Fruit fly (Drosophila melanogaster): ENCODE results near the gene JTBR.

The JTBR gene

DNA sequence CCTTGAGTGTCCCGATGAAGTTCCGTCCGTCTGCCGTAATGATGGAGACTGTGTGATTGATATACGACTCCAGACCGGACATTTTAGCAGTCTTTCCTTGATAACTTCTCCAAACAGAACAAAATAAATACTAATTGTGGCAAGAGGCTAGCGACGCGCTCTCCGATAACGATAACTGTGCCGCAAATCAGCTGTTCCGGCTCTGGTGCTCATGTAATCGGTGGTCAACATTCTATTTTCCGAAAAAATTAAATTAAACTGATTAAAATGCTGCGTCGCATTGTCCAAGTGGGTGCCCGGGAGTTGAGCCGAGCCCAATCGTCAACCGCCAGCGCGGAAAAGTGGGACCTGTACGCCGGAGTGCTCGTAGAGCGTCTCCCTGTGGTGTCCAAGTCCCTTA is 25.4 kb downstream of the JTBR start, which contains the start of the genes CG2021 and mRpL46 (continued):
- no peak for TF ChIP-seq CG7745 (tag; optimal IDR thresholded peaks at IDR 0.05)
- peak; percentile 26 for TF ChIP-seq CG2116 (GFP tag; optimal IDR thresholded peaks at IDR 0.05)
- TF ChIP-seq CG17385 (GFP tag; optimal IDR thresholded peaks at IDR 0.05), result no peak
- 0 out of 3 replicates have a peak, but pooled peaks have one; percentile 14 for TF ChIP-seq CG16813 (GFP tag; IDR thresholded peaks at IDR 0.05; ENCODE audit: partially characterized antibody)
- TF ChIP-seq CG12391 (tag; optimal IDR thresholded peaks at IDR 0.05), result no peak
- no peak for TF ChIP-seq psq (GFP tag; optimal IDR thresholded peaks at IDR 0.05)
- no peak for TF ChIP-seq danr (GFP tag; IDR thresholded peaks at IDR 0.05)
- TF ChIP-seq Hand (GFP tag; optimal IDR thresholded peaks at IDR 0.05), result no peak
- TF ChIP-seq CG3163 (GFP tag; optimal IDR thresholded peaks at IDR 0.05), result no peak
- TF ChIP-seq Ets65A (GFP tag), result no peak
- peak; percentile 37 for TF ChIP-seq Scr (GFP tag; IDR thresholded peaks at IDR 0.05; ENCODE audit: partially characterized antibody)
- TF ChIP-seq CG6272 (GFP tag; IDR thresholded peaks at IDR 0.05), result no peak
- TF ChIP-seq Kr (GFP tag; optimal IDR thresholded peaks at IDR 0.05), result no peak
- no peak for TF ChIP-seq CG3838 (GFP tag; optimal IDR thresholded peaks at IDR 0.05)
- no peak for TF ChIP-seq CG15601 (tag; optimal IDR thresholded peaks at IDR 0.05)
- TF ChIP-seq croc (GFP tag; conservative IDR thresholded peaks at IDR 0.05), result no peak
- TF ChIP-seq CG14441 (GFP tag; IDR thresholded peaks at IDR 0.05), result no peak
- no peak for TF ChIP-seq CG14050 (GFP tag; IDR thresholded peaks at IDR 0.05)
- no peak for TF ChIP-seq Hr39 (optimal IDR thresholded peaks at IDR 0.05)
- TF ChIP-seq Sox102F (GFP tag; optimal IDR thresholded peaks at IDR 0.05), result no peak
- TF ChIP-seq HLHmδ (GFP tag; optimal IDR thresholded peaks at IDR 0.05), result no peak
- 0 out of 3 replicates have a peak, but pooled peaks have one; percentile 35 for TF ChIP-seq vnd (GFP tag; IDR thresholded peaks at IDR 0.05; ENCODE audit: partially characterized antibody)
- TF ChIP-seq BtbVII (GFP tag; optimal IDR thresholded peaks at IDR 0.05), result no peak
- no peak for TF ChIP-seq Adf1 (GFP tag; IDR thresholded peaks at IDR 0.05)
- TF ChIP-seq Awh (GFP tag; IDR thresholded peaks at IDR 0.05), result no peak
- no peak for TF ChIP-seq CG7987 (GFP tag; optimal IDR thresholded peaks at IDR 0.05)
- no peak for TF ChIP-seq bab2 (GFP tag; optimal IDR thresholded peaks at IDR 0.05)
- TF ChIP-seq Dll (GFP tag; IDR thresholded peaks at IDR 0.05; ENCODE audit: partially characterized antibody), result peak; percentile 63; the same call in 2 of the 4 replicates
- no peak for TF ChIP-seq CG3995 (GFP tag; optimal IDR thresholded peaks at IDR 0.05)
- TF ChIP-seq dan (GFP tag; IDR thresholded peaks at IDR 0.05), result no peak
- TF ChIP-seq wor (GFP tag; IDR thresholded peaks at IDR 0.05), result no peak
- no peak for TF ChIP-seq crol (GFP tag; IDR thresholded peaks at IDR 0.05)
- no peak for TF ChIP-seq ham (GFP tag; IDR thresholded peaks at IDR 0.05)
- TF ChIP-seq ATbp (GFP tag; optimal IDR thresholded peaks at IDR 0.05), result no peak
- no peak for TF ChIP-seq sima (GFP tag; optimal IDR thresholded peaks at IDR 0.05)
- no peak for TF ChIP-seq CG33557 (GFP tag; optimal IDR thresholded peaks at IDR 0.05)
- TF ChIP-seq wdn (GFP tag; IDR thresholded peaks at IDR 0.05), result no peak
- TF ChIP-seq CG10209 (GFP tag; optimal IDR thresholded peaks at IDR 0.05), result no peak
- TF ChIP-seq CG9797 (GFP tag; optimal IDR thresholded peaks at IDR 0.05), result no peak
- no peak for TF ChIP-seq CG11504 (tag; optimal IDR thresholded peaks at IDR 0.05)
- no peak for TF ChIP-seq CG8944 (GFP tag; optimal IDR thresholded peaks at IDR 0.05)
- TF ChIP-seq toy (GFP tag; IDR thresholded peaks at IDR 0.05), result no peak
- no peak for TF ChIP-seq Hmx (GFP tag; optimal IDR thresholded peaks at IDR 0.05)
- TF ChIP-seq CG12236 (GFP tag; optimal IDR thresholded peaks at IDR 0.05), result no peak
- TF ChIP-seq CG8924 (tag; optimal IDR thresholded peaks at IDR 0.05), result no peak
- TF ChIP-seq bcd (GFP tag; optimal IDR thresholded peaks at IDR 0.05), result no peak
- no peak for TF ChIP-seq CG30020 (tag; optimal IDR thresholded peaks at IDR 0.05)
- peak in 1 of 2 experiments; percentile 76 for TF ChIP-seq Pdp1 (GFP tag; optimal IDR thresholded peaks at IDR 0.05)
- no peak for TF ChIP-seq nmo (GFP tag; optimal IDR thresholded peaks at IDR 0.05)
- TF ChIP-seq MBD-R2 (GFP tag; IDR thresholded peaks at IDR 0.05), result peak; percentile 86
- no peak for TF ChIP-seq dm (GFP tag; optimal IDR thresholded peaks at IDR 0.05)
- no peak for TF ChIP-seq seq (GFP tag; IDR thresholded peaks at IDR 0.05)
